Fruit fly (Drosophila melanogaster): Measurements from ENCODE around the gene CG9917.

CG9917 gene

dm6 chrX:16278783-16279182 is 44.2 kb downstream of the CG9917 start (continued):
- TF ChIP-seq CG18764 (GFP tag; optimal IDR thresholded peaks at IDR 0.05) (peak; percentile 97), rib (GFP tag; IDR thresholded peaks at IDR 0.05) (0 out of 2 replicates have a peak, but pooled peaks have one; percentile 9), lbe (GFP tag; optimal IDR thresholded peaks at IDR 0.05) (peak; percentile 53), sens-2 (GFP tag; IDR thresholded peaks at IDR 0.05) (peak; percentile 85), ind (GFP tag; optimal IDR thresholded peaks at IDR 0.05) (peak; percentile 66), jumu (GFP tag; optimal IDR thresholded peaks at IDR 0.05) (peak; percentile 10), CG11247 (GFP tag; IDR thresholded peaks at IDR 0.05) (peak; percentile 72), Dll (GFP tag; IDR thresholded peaks at IDR 0.05; ENCODE audit: partially characterized antibody) (no peak), ranshi (GFP tag; IDR thresholded peaks at IDR 0.05) (peak; percentile 89), CG13296 (GFP tag; optimal IDR thresholded peaks at IDR 0.05) (peak; percentile 83), tna (GFP tag; IDR thresholded peaks at IDR 0.05; ENCODE audit: partially characterized antibody) (no peak), Neu2 (GFP tag; optimal IDR thresholded peaks at IDR 0.05; ENCODE audit: borderline replicate concordance) (no peak), ro (GFP tag; IDR thresholded peaks at IDR 0.05) (peak; percentile 35; the same call in 1 of the 2 replicates), CG18619 (GFP tag; optimal IDR thresholded peaks at IDR 0.05) (peak; percentile 75), CG34224 (GFP tag; IDR thresholded peaks at IDR 0.05; ENCODE audit: partially characterized antibody) (no peak), CG1602 (GFP tag; optimal IDR thresholded peaks at IDR 0.05) (peak; percentile 49), stc (GFP tag; IDR thresholded peaks at IDR 0.05) (peak; percentile 85), lov (optimal IDR thresholded peaks at IDR 0.05) (no peak), lov (GFP tag; IDR thresholded peaks at IDR 0.05) (peak; percentile 56; the same call in 1 of the 3 replicates), az2 (GFP tag; optimal IDR thresholded peaks at IDR 0.05) (peak; percentile 71), slp2 (GFP tag; optimal IDR thresholded peaks at IDR 0.05) (peak; percentile 34), fd96Cb (tag; optimal IDR thresholded peaks at IDR 0.05) (peak; percentile 80), sd (tag; optimal IDR thresholded peaks at IDR 0.05) (no peak), slbo (GFP tag; IDR thresholded peaks at IDR 0.05) (peak; percentile 72), CG10654 (GFP tag; optimal IDR thresholded peaks at IDR 0.05) (peak; percentile 61), NC2α (GFP tag; optimal IDR thresholded peaks at IDR 0.05) (peak; percentile 9), otp (GFP tag; IDR thresholded peaks at IDR 0.05) (peak; percentile 84; the same call in 2 of the 3 replicates), CG17612 (GFP tag; IDR thresholded peaks at IDR 0.05) (peak; percentile 47; the same call in 1 of the 2 replicates), Lhr (GFP tag; optimal IDR thresholded peaks at IDR 0.05) (peak; percentile 70), Dref (GFP tag; IDR thresholded peaks at IDR 0.05) (no peak), CG17186 (GFP tag; optimal IDR thresholded peaks at IDR 0.05) (peak; percentile 56), CG7372 (GFP tag; IDR thresholded peaks at IDR 0.05) (peak; percentile 76), zfh2 (GFP tag; optimal IDR thresholded peaks at IDR 0.05) (no peak), luna (GFP tag; optimal IDR thresholded peaks at IDR 0.05) (no peak), Ets65A (GFP tag) (peak; percentile 85), pnt (GFP tag; optimal IDR thresholded peaks at IDR 0.05) (peak; percentile 56), onecut (GFP tag; IDR thresholded peaks at IDR 0.05) (peak; percentile 37), CG9876 (GFP tag; optimal IDR thresholded peaks at IDR 0.05) (no peak), hb (GFP tag; IDR thresholded peaks at IDR 0.05; ENCODE audit: partially characterized antibody) (no peak), dmrt99B (tag; optimal IDR thresholded peaks at IDR 0.05) (peak; percentile 87), Trl (optimal IDR thresholded peaks at IDR 0.05) (no peak), Trl (GFP tag; optimal IDR thresholded peaks at IDR 0.05) (peak; percentile 47), Hr39 (optimal IDR thresholded peaks at IDR 0.05) (no peak), CG6254 (GFP tag; optimal IDR thresholded peaks at IDR 0.05) (peak; percentile 93), CG4854 (GFP tag; optimal IDR thresholded peaks at IDR 0.05) (no peak), eyg (GFP tag; optimal IDR thresholded peaks at IDR 0.05) (no peak), CG1647 (GFP tag; optimal IDR thresholded peaks at IDR 0.05) (peak; percentile 51), pita (GFP tag; optimal IDR thresholded peaks at IDR 0.05) (no peak), CG30403 (GFP tag; optimal IDR thresholded peaks at IDR 0.05) (peak; percentile 57), CG10209 (GFP tag; optimal IDR thresholded peaks at IDR 0.05) (peak; percentile 83), h (optimal IDR thresholded peaks at IDR 0.05) (no peak), Mad (GFP tag; optimal IDR thresholded peaks at IDR 0.05) (peak; percentile 73), trh (GFP tag; optimal IDR thresholded peaks at IDR 0.05) (peak; percentile 7)
